Fruit fly (Drosophila melanogaster) whole organism, embryonic: Measurements from ENCODE around the gene Rad17.

Source experiments
- Atf3 ChIP-seq: fragments of 200-800 bp; sonication (Bioruptor generic); optimal IDR thresholded peaks from 3 replicates; lab custom pipeline; 2016; ENCODE audit warnings: missing biosample characterization, missing genetic modification characterization
- Bgb ChIP-seq: fragments of 200-800 bp; sonication (Bioruptor generic); IDR thresholded peaks from 2 replicates; pipeline ENCODE4 v1.3.6; 2022; ENCODE audit warnings: missing biosample characterization, missing genetic modification characterization; ENCODE audit not compliant: partially characterized antibody
- BtbVII ChIP-seq: fragments of 200-800 bp; sonication (Bioruptor generic); optimal IDR thresholded peaks from 3 replicates; lab custom pipeline; 2017; ENCODE audit warnings: missing biosample characterization, mild to moderate bottlenecking, missing genetic modification characterization
- CG1024 ChIP-seq: fragments of 200-800 bp; sonication (Bioruptor generic); IDR thresholded peaks from 2 replicates; pipeline ENCODE4 v1.3.6; 2022; ENCODE audit warnings: missing biosample characterization, missing genetic modification characterization
- CG10321 ChIP-seq: fragments of 200-800 bp; sonication (Bioruptor generic); IDR thresholded peaks from 2 replicates; pipeline ENCODE4 v1.3.6; 2022; ENCODE audit warnings: missing biosample characterization, missing genetic modification characterization
- CG10654 ChIP-seq: fragments of 200-800 bp; sonication (Bioruptor generic); optimal IDR thresholded peaks from 2 replicates; lab custom pipeline; 2016; ENCODE audit warnings: missing biosample characterization, missing genetic modification characterization
- CG11696 ChIP-seq: fragments of 200-800 bp; sonication (Bioruptor generic); IDR thresholded peaks from 2 replicates; pipeline ENCODE4 v1.3.6; 2022; ENCODE audit warnings: missing biosample characterization, missing genetic modification characterization
- CG12299 ChIP-seq: fragments of 200-800 bp; sonication (Bioruptor generic); optimal IDR thresholded peaks from 2 replicates; lab custom pipeline; 2018; ENCODE audit warnings: missing biosample characterization, mild to moderate bottlenecking, missing genetic modification characterization
- CG1233 ChIP-seq: fragments of 200-800 bp; sonication (Bioruptor generic); optimal IDR thresholded peaks from 4 replicates; lab custom pipeline; 2018; ENCODE audit warnings: missing biosample characterization, mild to moderate bottlenecking, missing genetic modification characterization
- CG12391 ChIP-seq: fragments of 200-800 bp; sonication (Bioruptor generic); optimal IDR thresholded peaks from 3 replicates; lab custom pipeline; 2018; ENCODE audit warnings: missing biosample characterization, mild to moderate bottlenecking, missing genetic modification characterization, moderate library complexity
- CG13296 ChIP-seq: fragments of 200-800 bp; sonication (Bioruptor generic); optimal IDR thresholded peaks from 3 replicates; lab custom pipeline; 2018; ENCODE audit warnings: missing biosample characterization, mild to moderate bottlenecking, missing genetic modification characterization
- CG15696 ChIP-seq: fragments of 200-800 bp; sonication (Bioruptor generic); optimal IDR thresholded peaks from 2 replicates; lab custom pipeline; 2019; ENCODE audit warnings: missing biosample characterization, mild to moderate bottlenecking, missing genetic modification characterization, moderate library complexity
- CG17802 ChIP-seq: fragments of 200-800 bp; sonication (Bioruptor generic); optimal IDR thresholded peaks from 2 replicates; lab custom pipeline; 2018; ENCODE audit warnings: missing biosample characterization, mild to moderate bottlenecking, missing genetic modification characterization, moderate library complexity
- CG17912 ChIP-seq: fragments of 200-800 bp; sonication (Bioruptor generic); optimal IDR thresholded peaks from 2 replicates; lab custom pipeline; 2018; ENCODE audit warnings: missing biosample characterization, mild to moderate bottlenecking, missing genetic modification characterization
- CG1792 ChIP-seq: fragments of 200-800 bp; sonication (Bioruptor generic); optimal IDR thresholded peaks from 2 replicates; lab custom pipeline; 2016; ENCODE audit warnings: missing biosample characterization, missing genetic modification characterization
- CG2129 ChIP-seq: fragments of 200-800 bp; sonication (Bioruptor generic); IDR thresholded peaks from 2 replicates; pipeline ENCODE4 v1.3.6; 2022; ENCODE audit warnings: missing biosample characterization, missing genetic modification characterization; ENCODE audit not compliant: partially characterized antibody
- CG31224 ChIP-seq: fragments of 200-800 bp; sonication (Bioruptor generic); IDR thresholded peaks from 2 replicates; pipeline ENCODE4 v1.3.6; 2022; ENCODE audit warnings: missing biosample characterization, missing genetic modification characterization
- CG31441 ChIP-seq: fragments of 200-800 bp; sonication (Bioruptor generic); IDR thresholded peaks from 2 replicates; pipeline ENCODE4 v1.3.6; 2022; ENCODE audit warnings: missing biosample characterization, missing genetic modification characterization
- CG6765 ChIP-seq: fragments of 200-800 bp; sonication (Bioruptor generic); optimal IDR thresholded peaks from 3 replicates; lab custom pipeline; 2017; ENCODE audit warnings: missing biosample characterization, mild to moderate bottlenecking, missing genetic modification characterization
- CG7839 ChIP-seq: fragments of 200-800 bp; sonication (Bioruptor generic); optimal IDR thresholded peaks from 3 replicates; lab custom pipeline; 2018; ENCODE audit warnings: missing biosample characterization, mild to moderate bottlenecking, missing genetic modification characterization, moderate library complexity
- CHES-1-like ChIP-seq: fragments of 200-800 bp; sonication (Bioruptor generic); optimal IDR thresholded peaks from 2 replicates; lab custom pipeline; 2016; ENCODE audit warnings: missing biosample characterization, missing genetic modification characterization
- E2f1 ChIP-seq: fragments of 200-800 bp; sonication (Bioruptor generic); IDR thresholded peaks from 2 replicates; pipeline ENCODE4 v1.3.6; 2022; ENCODE audit warnings: missing biosample characterization, missing genetic modification characterization
- Elba2 ChIP-seq: fragments of 200-800 bp; sonication (Bioruptor generic); optimal IDR thresholded peaks from 3 replicates; lab custom pipeline; 2016; ENCODE audit warnings: missing biosample characterization, missing genetic modification characterization
- Fer2 ChIP-seq: fragments of 200-800 bp; sonication (Bioruptor generic); optimal IDR thresholded peaks from 2 replicates; lab custom pipeline; 2018; ENCODE audit warnings: missing biosample characterization, mild to moderate bottlenecking, missing genetic modification characterization, moderate library complexity
- Fer3 ChIP-seq: fragments of 200-800 bp; sonication (Bioruptor generic); optimal IDR thresholded peaks from 2 replicates; lab custom pipeline; 2018; ENCODE audit warnings: missing biosample characterization, mild to moderate bottlenecking, missing genetic modification characterization, moderate library complexity
- Hand ChIP-seq: fragments of 200-800 bp; sonication (Bioruptor generic); optimal IDR thresholded peaks from 2 replicates; lab custom pipeline; 2017; ENCODE audit warnings: mild to moderate bottlenecking, missing biosample characterization, missing genetic modification reagents, missing genetic modification characterization
- Hr39 ChIP-seq: fragments of >200 bp; optimal IDR thresholded peaks from 2 replicates; lab custom pipeline; 2017
- Hr51 ChIP-seq, 2 experiments: fragments of 200-800 bp; sonication (Bioruptor generic); optimal IDR thresholded peaks; 2 replicates in 1 of 2; 3 replicates in 1 of 2; lab custom pipeline; 2016 to 2018; ENCODE audit warnings: missing biosample characterization in 2 of 2, missing genetic modification characterization in 2 of 2, mild to moderate bottlenecking in 1 of 2, moderate library complexity in 1 of 2
- Lpt ChIP-seq: fragments of >200 bp; optimal IDR thresholded peaks from 2 replicates; lab custom pipeline; 2018; ENCODE audit warnings: missing biosample characterization, missing genetic modification characterization
- NfI ChIP-seq: fragments of 200-800 bp; sonication (Bioruptor generic); optimal IDR thresholded peaks from 3 replicates; lab custom pipeline; 2018; ENCODE audit warnings: missing biosample characterization, mild to moderate bottlenecking, missing genetic modification characterization, moderate library complexity
- aop ChIP-seq: fragments of 200-800 bp; sonication (Bioruptor generic); IDR thresholded peaks from 2 replicates; pipeline ENCODE4 v1.3.6; 2022; ENCODE audit warnings: missing biosample characterization, missing genetic modification characterization
- bbx ChIP-seq: fragments of 200-800 bp; sonication (Bioruptor generic); IDR thresholded peaks from 2 replicates; pipeline ENCODE4 v1.3.6; 2022; ENCODE audit warnings: missing biosample characterization, missing genetic modification characterization; ENCODE audit not compliant: partially characterized antibody
- bcd ChIP-seq: fragments of 200-800 bp; sonication (Bioruptor generic); optimal IDR thresholded peaks from 2 replicates; lab custom pipeline; 2017; ENCODE audit warnings: missing biosample characterization, mild to moderate bottlenecking, missing genetic modification characterization
- cas ChIP-seq: fragments of 200-800 bp; sonication (Bioruptor generic); IDR thresholded peaks from 2 replicates; pipeline ENCODE4 v1.3.6; 2022; ENCODE audit warnings: missing biosample characterization, missing genetic modification characterization
- chm ChIP-seq: fragments of 200-800 bp; sonication (Bioruptor generic); IDR thresholded peaks from 2 replicates; pipeline ENCODE4 v1.3.6; 2022; ENCODE audit warnings: missing biosample characterization, missing genetic modification characterization
- croc ChIP-seq: fragments of 200-800 bp; sonication (Bioruptor generic); conservative IDR thresholded peaks from 3 replicates; pipeline ENCODE4 v1.3.6; 2022; ENCODE audit warnings: missing biosample characterization, missing genetic modification characterization
- dati ChIP-seq: fragments of 200-800 bp; sonication (Bioruptor generic); IDR thresholded peaks from 2 replicates; pipeline ENCODE4 v1.3.6; 2022; ENCODE audit warnings: missing biosample characterization, missing genetic modification characterization
- exex ChIP-seq: fragments of 200-800 bp; sonication (Bioruptor generic); optimal IDR thresholded peaks from 4 replicates; lab custom pipeline; 2018; ENCODE audit warnings: missing biosample characterization, mild to moderate bottlenecking, missing genetic modification characterization, moderate library complexity
- her ChIP-seq: fragments of 200-800 bp; sonication (Bioruptor generic); optimal IDR thresholded peaks from 2 replicates; lab custom pipeline; 2016; ENCODE audit warnings: missing biosample characterization, missing genetic modification characterization
- salm ChIP-seq: fragments of 200-800 bp; sonication (Bioruptor generic); optimal IDR thresholded peaks from 2 replicates; lab custom pipeline; 2018; ENCODE audit warnings: missing biosample characterization, mild to moderate bottlenecking, missing genetic modification characterization
- sd ChIP-seq: fragments of 200-800 bp; sonication (Bioruptor generic); optimal IDR thresholded peaks from 3 replicates; lab custom pipeline; 2018; ENCODE audit warnings: missing biosample characterization, mild to moderate bottlenecking, missing genetic modification characterization, moderate library complexity
- sisA ChIP-seq: fragments of 200-800 bp; sonication (Bioruptor generic); IDR thresholded peaks from 2 replicates; pipeline ENCODE4 v1.3.6; 2022; ENCODE audit warnings: missing biosample characterization, missing genetic modification characterization
- sqz ChIP-seq: fragments of 200-800 bp; sonication (Bioruptor generic); optimal IDR thresholded peaks from 3 replicates; lab custom pipeline; 2018; ENCODE audit warnings: missing biosample characterization, mild to moderate bottlenecking, missing genetic modification characterization
- trh ChIP-seq: fragments of 200-800 bp; sonication (Bioruptor generic); optimal IDR thresholded peaks from 2 replicates; lab custom pipeline; 2016; ENCODE audit warnings: missing biosample characterization, missing genetic modification characterization
- vnd ChIP-seq: fragments of 200-800 bp; sonication (Bioruptor generic); IDR thresholded peaks from 3 replicates; pipeline ENCODE4 v1.3.6; 2022; ENCODE audit warnings: missing biosample characterization, missing genetic modification characterization; ENCODE audit not compliant: partially characterized antibody
- vvl ChIP-seq: fragments of 200-800 bp; sonication (Bioruptor generic); IDR thresholded peaks from 2 replicates; pipeline ENCODE4 v1.3.6; 2022; ENCODE audit warnings: missing biosample characterization, missing genetic modification characterization
- z ChIP-seq: fragments of 200-800 bp; sonication (Bioruptor generic); IDR thresholded peaks from 3 replicates; pipeline ENCODE4 v1.3.6; 2022; ENCODE audit warnings: missing biosample characterization, missing genetic modification characterization
- zen ChIP-seq: fragments of 200-800 bp; sonication (Bioruptor generic); optimal IDR thresholded peaks from 3 replicates; lab custom pipeline; 2018; ENCODE audit warnings: missing biosample characterization, mild to moderate bottlenecking, missing genetic modification characterization, moderate library complexity

The Rad17 gene

DNA sequence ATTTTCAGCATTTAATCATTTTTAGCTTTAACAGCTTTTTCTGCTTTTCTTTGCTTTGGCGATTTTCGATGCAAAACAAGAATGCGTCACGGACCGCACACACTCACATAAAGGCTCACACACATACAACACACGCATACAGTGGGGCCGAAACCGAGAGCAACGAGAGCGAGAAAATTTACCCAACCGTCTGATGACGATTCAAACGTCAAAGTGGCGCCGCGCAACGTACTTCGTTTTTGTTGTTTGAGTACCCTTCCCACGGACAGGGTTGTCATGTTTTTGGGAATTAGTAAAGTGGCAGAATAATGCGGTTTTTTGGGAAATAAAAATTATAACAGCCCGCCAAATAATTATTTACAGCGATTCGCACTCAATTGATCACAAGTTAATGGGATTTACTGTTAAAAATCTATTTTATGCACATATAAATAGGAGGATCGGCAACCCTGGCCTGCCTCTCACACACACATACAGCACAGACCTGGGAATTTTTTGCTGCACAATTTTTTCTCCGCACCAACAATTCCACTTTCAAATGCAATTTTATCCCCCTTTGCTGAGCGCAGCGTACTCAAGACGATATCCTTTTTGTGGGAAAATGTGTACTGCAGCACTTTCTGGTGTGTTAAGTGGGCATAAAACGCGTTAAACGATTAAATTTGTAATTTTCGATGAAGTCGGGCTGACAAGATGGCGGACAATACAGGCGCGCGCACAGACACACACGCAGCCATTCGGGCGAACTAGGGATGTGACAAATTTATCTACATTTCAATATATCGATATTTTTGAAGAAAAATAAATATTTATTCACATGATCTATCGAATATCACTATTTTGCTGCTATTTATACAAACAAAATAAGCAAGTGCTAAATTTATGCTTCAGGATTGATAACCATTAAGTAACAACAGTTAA lies 7.8 kb downstream of the Rad17 start (continued):
- TF ChIP-seq CG17802 (tag; lab: Kevin White, UChicago) (peak; percentile 83), trh (GFP tag; lab: Kevin White, UChicago) (peak; percentile 76), bbx (peak; percentile 58; the same call in 1 of the 2 replicates), Lpt (GFP tag; lab: Kevin White, UChicago) (no peak), BtbVII (GFP tag; lab: Kevin White, UChicago) (peak; percentile 91), exex (tag; lab: Kevin White, UChicago) (peak; percentile 83), Bgb (GFP tag; lab: Robert Waterston, UW) (peak; percentile 61), Atf3 (GFP tag; lab: Kevin White, UChicago) (peak; percentile 87), croc (GFP tag; lab: Robert Waterston, UW) (peak; percentile 80), CG7839 (tag; lab: Kevin White, UChicago) (peak; percentile 95), E2f1 (GFP tag; lab: Robert Waterston, UW) (peak; percentile 90), Hand (GFP tag; lab: Kevin White, UChicago) (peak; percentile 93), CG17912 (GFP tag; lab: Kevin White, UChicago) (peak; percentile 80), sqz (GFP tag; lab: Kevin White, UChicago) (peak; percentile 96), CG10654 (GFP tag; lab: Kevin White, UChicago) (peak; percentile 82), CG13296 (GFP tag; lab: Kevin White, UChicago) (peak; percentile 94), salm (tag; lab: Kevin White, UChicago) (peak; percentile 87), CG1233 (GFP tag; lab: Kevin White, UChicago) (peak; percentile 92), sisA (GFP tag; lab: Robert Waterston, UW) (peak; percentile 88), CG1792 (GFP tag; lab: Kevin White, UChicago) (peak; percentile 89), CG10321 (peak; percentile 70), zen (tag; lab: Kevin White, UChicago) (peak; percentile 91), z (peak; percentile 55; the same call in 1 of the 3 replicates), vnd (no peak; the same call in 2 of the 3 replicates), dati (peak; percentile 56; the same call in 1 of the 2 replicates), CG2129 (GFP tag; lab: Robert Waterston, UW) (peak; percentile 27; the same call in 1 of the 2 replicates), CG1024 (peak; percentile 80), sd (tag; lab: Kevin White, UChicago) (peak; percentile 82), Hr39 (lab: Kevin White, UChicago) (no peak), chm (peak; percentile 72), Fer2 (tag; lab: Kevin White, UChicago) (peak; percentile 92), vvl (GFP tag; lab: Robert Waterston, UW) (peak; percentile 96), aop (peak; percentile 82; the same call in 1 of the 2 replicates), CHES-1-like (GFP tag; lab: Kevin White, UChicago) (peak; percentile 90), her (GFP tag; lab: Kevin White, UChicago) (peak; percentile 90), CG31224 (GFP tag; lab: Robert Waterston, UW) (peak; percentile 87), CG11696 (GFP tag; lab: Robert Waterston, UW) (peak; percentile 78), Hr51 (GFP tag; optimal IDR thresholded peaks at IDR 0.05; lab: Kevin White, UChicago) (peak; percentile 81 to 94), CG12299 (peak; percentile 90), Elba2 (GFP tag; lab: Kevin White, UChicago) (peak; percentile 33), cas (peak; percentile 72), bcd (GFP tag; lab: Kevin White, UChicago) (peak; percentile 93), CG31441 (peak; percentile 82), Fer3 (tag; lab: Kevin White, UChicago) (peak; percentile 94), NfI (GFP tag; lab: Kevin White, UChicago) (peak; percentile 94), CG15696 (tag; lab: Kevin White, UChicago) (peak; percentile 93), CG6765 (GFP tag; lab: Kevin White, UChicago) (peak; percentile 94), CG12391 (peak; percentile 92)
